In genomic region chr3R:15972979-15973486, dm6 we compare ENCODE assay signal across 1 fruit fly cellular context.
A peak's percentile ranks its signal among the peaks of the same experiment; 100 is the strongest.
TF ChIP-seq lines count a peak whose summit lies in the region.

TSS of gene Hel89B (plus strand) at chr3R:15973298.

TF ChIP-seq in whole organism, embryonic, 481 proteins besides CTCF, POLR2A, EP300 and RAD21 (continued from another document and continues in another):
- TF ChIP-seq klu (GFP tag; IDR thresholded peaks at IDR 0.05; lab: Robert Waterston, UW) (no peak), CG17912 (GFP tag; optimal IDR thresholded peaks at IDR 0.05; lab: Kevin White, UChicago) (no peak), shn (GFP tag; optimal IDR thresholded peaks at IDR 0.05; lab: Kevin White, UChicago) (peak; percentile 59), Rfx (GFP tag; IDR thresholded peaks at IDR 0.05; lab: Robert Waterston, UW) (no peak), Tbp (GFP tag; optimal IDR thresholded peaks at IDR 0.05; lab: Kevin White, UChicago) (peak; percentile 81), CG11504 (tag; optimal IDR thresholded peaks at IDR 0.05; lab: Kevin White, UChicago) (peak; percentile 76), tup (GFP tag; optimal IDR thresholded peaks at IDR 0.05; lab: Kevin White, UChicago) (peak; percentile 44), luna (GFP tag; optimal IDR thresholded peaks at IDR 0.05; lab: Kevin White, UChicago) (no peak), Eip74EF (GFP tag; optimal IDR thresholded peaks at IDR 0.05; lab: Kevin White, UChicago) (no peak), hth (optimal IDR thresholded peaks at IDR 0.05; lab: Kevin White, UChicago) (no peak), Blimp-1 (GFP tag; optimal IDR thresholded peaks at IDR 0.05; lab: Kevin White, UChicago) (peak; percentile 47), CG9932 (GFP tag; IDR thresholded peaks at IDR 0.05; lab: Robert Waterston, UW) (no peak), CG7928 (GFP tag; optimal IDR thresholded peaks at IDR 0.05; lab: Kevin White, UChicago) (peak; percentile 12), CG10366 (GFP tag; IDR thresholded peaks at IDR 0.05; lab: Robert Waterston, UW) (no peak), CG10431 (GFP tag; optimal IDR thresholded peaks at IDR 0.05; lab: Kevin White, UChicago) (no peak), CG11085 (GFP tag; IDR thresholded peaks at IDR 0.05; lab: Robert Waterston, UW) (no peak), caup (GFP tag; optimal IDR thresholded peaks at IDR 0.05; lab: Kevin White, UChicago; ENCODE audit: severe bottlenecking) (no peak), CG10209 (GFP tag; optimal IDR thresholded peaks at IDR 0.05; lab: Kevin White, UChicago) (peak; percentile 40), crol (GFP tag; IDR thresholded peaks at IDR 0.05; lab: Robert Waterston, UW) (no peak), CG7556 (GFP tag; optimal IDR thresholded peaks at IDR 0.05; lab: Kevin White, UChicago) (no peak), lilli (GFP tag; optimal IDR thresholded peaks at IDR 0.05; lab: Kevin White, UChicago) (peak; percentile 81), fu2 (GFP tag; optimal IDR thresholded peaks at IDR 0.05; lab: Kevin White, UChicago) (peak; percentile 34), phol (tag; optimal IDR thresholded peaks at IDR 0.05; lab: Kevin White, UChicago) (peak; percentile 88), toy (GFP tag; IDR thresholded peaks at IDR 0.05; lab: Robert Waterston, UW) (no peak), dysf (GFP tag; IDR thresholded peaks at IDR 0.05; lab: Robert Waterston, UW) (no peak), CG16779 (GFP tag; IDR thresholded peaks at IDR 0.05; lab: Robert Waterston, UW) (no peak), CG14050 (GFP tag; IDR thresholded peaks at IDR 0.05; lab: Robert Waterston, UW) (no peak), CG10979 (tag; optimal IDR thresholded peaks at IDR 0.05; lab: Kevin White, UChicago) (peak; percentile 45), emc (GFP tag; optimal IDR thresholded peaks at IDR 0.05; lab: Kevin White, UChicago) (peak; percentile 41), CG4424 (GFP tag; optimal IDR thresholded peaks at IDR 0.05; lab: Kevin White, UChicago) (peak; percentile 48), sens (GFP tag; lab: Kevin White, UChicago) (peak; percentile 95), Sin3A (optimal IDR thresholded peaks at IDR 0.05; lab: Kevin White, UChicago) (peak; percentile 79), CG7745 (tag; optimal IDR thresholded peaks at IDR 0.05; lab: Kevin White, UChicago) (no peak), onecut (GFP tag; IDR thresholded peaks at IDR 0.05; lab: Robert Waterston, UW) (peak; percentile 36), Gsc (GFP tag; IDR thresholded peaks at IDR 0.05; lab: Robert Waterston, UW) (no peak), amos (GFP tag; IDR thresholded peaks at IDR 0.05; lab: Robert Waterston, UW; ENCODE audit: partially characterized antibody) (no peak), Asciz (GFP tag; optimal IDR thresholded peaks at IDR 0.05; lab: Kevin White, UChicago) (no peak), BtbVII (GFP tag; optimal IDR thresholded peaks at IDR 0.05; lab: Kevin White, UChicago) (peak; percentile 13), gro (GFP tag; optimal IDR thresholded peaks at IDR 0.05; lab: Kevin White, UChicago) (peak; percentile 51), bab2 (GFP tag; optimal IDR thresholded peaks at IDR 0.05; lab: Kevin White, UChicago) (peak; percentile 73), CG4707 (GFP tag; optimal IDR thresholded peaks at IDR 0.05; lab: Kevin White, UChicago) (no peak), trem (tag; optimal IDR thresholded peaks at IDR 0.05; lab: Kevin White, UChicago) (peak; percentile 89), chn (GFP tag; optimal IDR thresholded peaks at IDR 0.05; lab: Kevin White, UChicago) (peak; percentile 45), Six4 (GFP tag; optimal IDR thresholded peaks at IDR 0.05; lab: Kevin White, UChicago) (peak; percentile 13), CG42726 (GFP tag; IDR thresholded peaks at IDR 0.05; lab: Robert Waterston, UW; ENCODE audit: partially characterized antibody) (no peak), odd (GFP tag; optimal IDR thresholded peaks at IDR 0.05; lab: Kevin White, UChicago) (no peak), CG17385 (GFP tag; optimal IDR thresholded peaks at IDR 0.05; lab: Kevin White, UChicago) (no peak), CG12219 (GFP tag; optimal IDR thresholded peaks at IDR 0.05; lab: Kevin White, UChicago) (no peak), ind (GFP tag; optimal IDR thresholded peaks at IDR 0.05; lab: Kevin White, UChicago) (peak; percentile 69), nerfin-1 (tag; optimal IDR thresholded peaks at IDR 0.05; lab: Kevin White, UChicago) (peak; percentile 32), CG16863 (GFP tag; optimal IDR thresholded peaks at IDR 0.05; lab: Kevin White, UChicago) (peak; percentile 18), bsh (GFP tag; optimal IDR thresholded peaks at IDR 0.05; lab: Kevin White, UChicago) (peak in 1 of 2 experiments; percentile 54), schlank (tag; optimal IDR thresholded peaks at IDR 0.05; lab: Kevin White, UChicago) (no peak), Hmx (GFP tag; optimal IDR thresholded peaks at IDR 0.05; lab: Kevin White, UChicago) (no peak), otp (GFP tag; IDR thresholded peaks at IDR 0.05; lab: Robert Waterston, UW) (no peak), E2f1 (GFP tag; IDR thresholded peaks at IDR 0.05; lab: Robert Waterston, UW) (no peak), CG12104 (GFP tag; optimal IDR thresholded peaks at IDR 0.05; lab: Kevin White, UChicago) (no peak), CG17829 (tag; optimal IDR thresholded peaks at IDR 0.05; lab: Kevin White, UChicago) (peak; percentile 68), wdn (GFP tag; IDR thresholded peaks at IDR 0.05; lab: Robert Waterston, UW) (no peak), fd102C (GFP tag; optimal IDR thresholded peaks at IDR 0.05; lab: Kevin White, UChicago) (no peak), sisA (GFP tag; IDR thresholded peaks at IDR 0.05; lab: Robert Waterston, UW) (no peak), pnt (GFP tag; optimal IDR thresholded peaks at IDR 0.05; lab: Kevin White, UChicago) (peak; percentile 57), her (GFP tag; optimal IDR thresholded peaks at IDR 0.05; lab: Kevin White, UChicago) (no peak), CG11696 (GFP tag; IDR thresholded peaks at IDR 0.05; lab: Robert Waterston, UW) (no peak), cato (GFP tag; optimal IDR thresholded peaks at IDR 0.05; lab: Kevin White, UChicago; ENCODE audit: borderline replicate concordance) (peak; percentile 46), Elba2 (GFP tag; optimal IDR thresholded peaks at IDR 0.05; lab: Kevin White, UChicago) (peak; percentile 47), CG12391 (tag; optimal IDR thresholded peaks at IDR 0.05; lab: Kevin White, UChicago) (peak; percentile 87), CG11247 (GFP tag; IDR thresholded peaks at IDR 0.05; lab: Robert Waterston, UW) (no peak), vvl (GFP tag; IDR thresholded peaks at IDR 0.05; lab: Robert Waterston, UW) (no peak), CG9609 (GFP tag; optimal IDR thresholded peaks at IDR 0.05; lab: Kevin White, UChicago) (peak; percentile 66), btn (GFP tag; optimal IDR thresholded peaks at IDR 0.05; lab: Kevin White, UChicago) (no peak), CG2678 (tag; optimal IDR thresholded peaks at IDR 0.05; lab: Kevin White, UChicago) (peak; percentile 62), sr (GFP tag; IDR thresholded peaks at IDR 0.05; lab: Robert Waterston, UW) (no peak), nmo (GFP tag; optimal IDR thresholded peaks at IDR 0.05; lab: Kevin White, UChicago) (peak; percentile 90), CG2199 (GFP tag; IDR thresholded peaks at IDR 0.05; lab: Robert Waterston, UW) (no peak), CG7839 (tag; optimal IDR thresholded peaks at IDR 0.05; lab: Kevin White, UChicago) (peak; percentile 53), CG13894 (tag; optimal IDR thresholded peaks at IDR 0.05; lab: Kevin White, UChicago) (peak; percentile 52), CG9876 (GFP tag; optimal IDR thresholded peaks at IDR 0.05; lab: Kevin White, UChicago) (peak; percentile 55), dan (GFP tag; IDR thresholded peaks at IDR 0.05; lab: Robert Waterston, UW) (no peak), Dfd (GFP tag; optimal IDR thresholded peaks at IDR 0.05; lab: Kevin White, UChicago) (peak in 1 of 2 experiments; percentile 96), Nf-YA (GFP tag; IDR thresholded peaks at IDR 0.05; lab: Robert Waterston, UW) (no peak), Oli (tag; optimal IDR thresholded peaks at IDR 0.05; lab: Kevin White, UChicago) (peak; percentile 61), Mes4 (GFP tag; optimal IDR thresholded peaks at IDR 0.05; lab: Kevin White, UChicago) (peak; percentile 46), tio (GFP tag; optimal IDR thresholded peaks at IDR 0.05; lab: Kevin White, UChicago) (peak; percentile 68), stc (GFP tag; IDR thresholded peaks at IDR 0.05; lab: Robert Waterston, UW) (no peak), CG6272 (GFP tag; IDR thresholded peaks at IDR 0.05; lab: Robert Waterston, UW) (peak; percentile 50; the same call in 1 of the 2 replicates), cad (GFP tag; optimal IDR thresholded peaks at IDR 0.05; lab: Kevin White, UChicago) (no peak), NFAT (GFP tag; IDR thresholded peaks at IDR 0.05; lab: Robert Waterston, UW) (no peak), ara (GFP tag; IDR thresholded peaks at IDR 0.05; lab: Robert Waterston, UW) (no peak), CG9797 (GFP tag; optimal IDR thresholded peaks at IDR 0.05; lab: Kevin White, UChicago) (peak; percentile 90), pb (GFP tag; optimal IDR thresholded peaks at IDR 0.05; lab: Kevin White, UChicago) (no peak), knrl (GFP tag; IDR thresholded peaks at IDR 0.05; lab: Robert Waterston, UW; ENCODE audit: partially characterized antibody) (no peak), ap (GFP tag; IDR thresholded peaks at IDR 0.05; lab: Robert Waterston, UW) (no peak), CG14710 (tag; optimal IDR thresholded peaks at IDR 0.05; lab: Kevin White, UChicago) (peak; percentile 90), ftz-f1 (GFP tag; optimal IDR thresholded peaks at IDR 0.05; lab: Kevin White, UChicago) (no peak), hkb (optimal IDR thresholded peaks at IDR 0.05; lab: Kevin White, UChicago) (peak; percentile 92), hkb (GFP tag; IDR thresholded peaks at IDR 0.05; lab: Robert Waterston, UW) (no peak), CG8281 (tag; optimal IDR thresholded peaks at IDR 0.05; lab: Kevin White, UChicago) (no peak), CG11093 (GFP tag; IDR thresholded peaks at IDR 0.05; lab: Robert Waterston, UW) (no peak; the same call in 2 of the 3 replicates), disco-r (GFP tag; optimal IDR thresholded peaks at IDR 0.05; lab: Kevin White, UChicago) (no peak), HLH3B (GFP tag; IDR thresholded peaks at IDR 0.05; lab: Robert Waterston, UW) (no peak), Ada2b (GFP tag; IDR thresholded peaks at IDR 0.05; lab: Robert Waterston, UW) (no peak), CG7271 (tag; optimal IDR thresholded peaks at IDR 0.05; lab: Kevin White, UChicago) (no peak), CG6791 (GFP tag; IDR thresholded peaks at IDR 0.05; lab: Robert Waterston, UW; ENCODE audit: partially characterized antibody) (no peak), ci (GFP tag; IDR thresholded peaks at IDR 0.05; lab: Robert Waterston, UW) (no peak), Scr (GFP tag; IDR thresholded peaks at IDR 0.05; lab: Robert Waterston, UW; ENCODE audit: partially characterized antibody) (no peak), fd64A (GFP tag; optimal IDR thresholded peaks at IDR 0.05; lab: Kevin White, UChicago) (no peak), Dbx (GFP tag; IDR thresholded peaks at IDR 0.05; lab: Robert Waterston, UW) (no peak), CG10321 (GFP tag; IDR thresholded peaks at IDR 0.05; lab: Robert Waterston, UW) (no peak), CG7357 (GFP tag; IDR thresholded peaks at IDR 0.05; lab: Robert Waterston, UW) (peak; percentile 100), CG8290 (GFP tag; optimal IDR thresholded peaks at IDR 0.05; lab: Kevin White, UChicago) (peak; percentile 29), CG8290 (tag; optimal IDR thresholded peaks at IDR 0.05; lab: Kevin White, UChicago) (peak in 1 of 2 experiments; percentile 33), CG31224 (GFP tag; IDR thresholded peaks at IDR 0.05; lab: Robert Waterston, UW) (no peak), jigr1 (GFP tag; IDR thresholded peaks at IDR 0.05; lab: Robert Waterston, UW) (no peak), NC2α (GFP tag; optimal IDR thresholded peaks at IDR 0.05; lab: Kevin White, UChicago) (peak; percentile 82), CG18011 (GFP tag; optimal IDR thresholded peaks at IDR 0.05; lab: Kevin White, UChicago) (no peak), wek (GFP tag; optimal IDR thresholded peaks at IDR 0.05; lab: Kevin White, UChicago) (no peak), tx (GFP tag; optimal IDR thresholded peaks at IDR 0.05; lab: Kevin White, UChicago) (peak; percentile 68), ato (GFP tag; IDR thresholded peaks at IDR 0.05; lab: Robert Waterston, UW; ENCODE audit: partially characterized antibody) (no peak), lbe (GFP tag; optimal IDR thresholded peaks at IDR 0.05; lab: Kevin White, UChicago) (no peak), Poxn (GFP tag; IDR thresholded peaks at IDR 0.05; lab: Robert Waterston, UW) (no peak), cg (GFP tag; optimal IDR thresholded peaks at IDR 0.05; lab: Kevin White, UChicago) (no peak), Hr51 (GFP tag; optimal IDR thresholded peaks at IDR 0.05; lab: Kevin White, UChicago) (peak; percentile 22 to 52), esg (GFP tag; conservative IDR thresholded peaks at IDR 0.05; lab: Robert Waterston, UW) (no peak), gsb-n (tag; optimal IDR thresholded peaks at IDR 0.05; lab: Kevin White, UChicago) (peak; percentile 63), CG8924 (tag; optimal IDR thresholded peaks at IDR 0.05; lab: Kevin White, UChicago) (peak; percentile 60), pho (GFP tag; optimal IDR thresholded peaks at IDR 0.05; lab: Kevin White, UChicago) (peak; percentile 76), Kr (GFP tag; optimal IDR thresholded peaks at IDR 0.05; lab: Kevin White, UChicago) (no peak), CG6654 (GFP tag; optimal IDR thresholded peaks at IDR 0.05; lab: Kevin White, UChicago) (no peak), bowl (GFP tag; IDR thresholded peaks at IDR 0.05; lab: Robert Waterston, UW) (no peak), CG1602 (GFP tag; optimal IDR thresholded peaks at IDR 0.05; lab: Kevin White, UChicago) (peak; percentile 64), so (GFP tag; IDR thresholded peaks at IDR 0.05; lab: Robert Waterston, UW) (no peak), corto (GFP tag; optimal IDR thresholded peaks at IDR 0.05; lab: Kevin White, UChicago) (no peak), CG4617 (GFP tag; optimal IDR thresholded peaks at IDR 0.05; lab: Kevin White, UChicago; ENCODE audit: borderline replicate concordance) (no peak), Dad (GFP tag; optimal IDR thresholded peaks at IDR 0.05; lab: Kevin White, UChicago) (peak; percentile 33), CG17568 (GFP tag; optimal IDR thresholded peaks at IDR 0.05; lab: Kevin White, UChicago) (no peak), CG1832 (GFP tag; optimal IDR thresholded peaks at IDR 0.05; lab: Kevin White, UChicago) (peak; percentile 46), Optix (GFP tag; IDR thresholded peaks at IDR 0.05; lab: Robert Waterston, UW) (no peak)
